Fruit fly (Drosophila melanogaster): Measurements from ENCODE around the gene CG10809.

- TF ChIP-seq pan (optimal IDR thresholded peaks at IDR 0.05) (no peak), usp (GFP tag; optimal IDR thresholded peaks at IDR 0.05) (no peak), psq (optimal IDR thresholded peaks at IDR 0.05) (no peak)
These were observed 46.3 kb downstream of the CG10809 start, which contains the start of gene CG43897 for dm6 chr3L:9813345-9813897.

All from whole organism.